Worm (Caenorhabditis elegans) whole organism, mixed stage, embryonic: ENCODE results near the gene fbxb-63.

Experiments used
- M03D4.4 ChIP-seq: sonication (generic microtip); optimal IDR thresholded peaks from 2 replicates; lab custom pipeline; 2017; ENCODE audit warnings: mild to moderate bottlenecking, missing genetic modification characterization, missing compliant biosample characterization
- bed-3 ChIP-seq: fragments of 200-800 bp; sonication (Bioruptor generic); optimal IDR thresholded peaks from 3 replicates; lab custom pipeline; 2018; ENCODE audit warnings: mild to moderate bottlenecking, missing genetic modification characterization, moderate library complexity, missing compliant biosample characterization
- ceh-43 ChIP-seq: fragments of 200-800 bp; sonication (Bioruptor generic); optimal IDR thresholded peaks from 2 replicates; lab custom pipeline; 2018; ENCODE audit warnings: mild to moderate bottlenecking, missing genetic modification characterization, moderate library complexity, missing compliant biosample characterization
- ces-1 ChIP-seq: fragments of 150-350 bp; optimal IDR thresholded peaks from 2 replicates; lab custom pipeline; 2014; ENCODE audit warnings: missing biosample characterization, missing genetic modification reagents, missing genetic modification characterization
- cnd-1 ChIP-seq: fragments of 200-800 bp; sonication (Bioruptor generic); optimal IDR thresholded peaks from 2 replicates; lab custom pipeline; 2018; ENCODE audit warnings: mild to moderate bottlenecking, missing genetic modification characterization, missing compliant biosample characterization
- drap-1 ChIP-seq: fragments of 200-800 bp; sonication (Bioruptor generic); optimal IDR thresholded peaks from 3 replicates; lab custom pipeline; 2018; ENCODE audit warnings: mild to moderate bottlenecking, missing genetic modification characterization, missing compliant biosample characterization
- elt-1 ChIP-seq: sonication (generic microtip); optimal IDR thresholded peaks from 2 replicates; lab custom pipeline; 2017; ENCODE audit warnings: missing genetic modification characterization, mild to moderate bottlenecking, missing compliant biosample characterization, antibody characterized with exemption, moderate library complexity, borderline replicate concordance; ENCODE audit not compliant: insufficient read depth
- elt-3 ChIP-seq: fragments of 150-350 bp; optimal IDR thresholded peaks from 2 replicates; lab custom pipeline; 2014; ENCODE audit warnings: missing biosample characterization, missing genetic modification characterization
- flh-1 ChIP-seq: fragments of 200-800 bp; sonication (Bioruptor generic); optimal IDR thresholded peaks from 2 replicates; lab custom pipeline; 2018; ENCODE audit warnings: mild to moderate bottlenecking, missing genetic modification characterization, moderate library complexity, missing compliant biosample characterization
- ham-2 ChIP-seq: fragments of 200-800 bp; sonication (Bioruptor generic); optimal IDR thresholded peaks from 2 replicates; lab custom pipeline; 2018; ENCODE audit warnings: mild to moderate bottlenecking, missing genetic modification characterization, missing compliant biosample characterization
- hlh-1 ChIP-seq: fragments of 150-350 bp; optimal IDR thresholded peaks from 2 replicates; lab custom pipeline; 2014; ENCODE audit warnings: missing biosample characterization, missing genetic modification reagents, missing genetic modification characterization
- lin-13 ChIP-seq: fragments of 150-350 bp; optimal IDR thresholded peaks from 2 replicates; lab custom pipeline; 2014; ENCODE audit warnings: missing biosample characterization, missing genetic modification characterization
- lin-32 ChIP-seq: fragments of 200-800 bp; sonication (Bioruptor generic); optimal IDR thresholded peaks from 2 replicates; lab custom pipeline; 2018; ENCODE audit warnings: mild to moderate bottlenecking, missing genetic modification characterization, missing compliant biosample characterization
- mab-5 ChIP-seq: fragments of 150-350 bp; optimal IDR thresholded peaks from 2 replicates; lab custom pipeline; 2014; ENCODE audit warnings: missing biosample characterization, missing genetic modification characterization
- mep-1 ChIP-seq: fragments of 150-350 bp; optimal IDR thresholded peaks from 2 replicates; lab custom pipeline; 2017; ENCODE audit warnings: missing biosample characterization, missing genetic modification reagents, missing genetic modification characterization, inconsistent platforms
- nhr-12 ChIP-seq: fragments of 150-350 bp; optimal IDR thresholded peaks from 2 replicates; lab custom pipeline; 2014; ENCODE audit warnings: missing biosample characterization, missing genetic modification characterization
- nhr-2 ChIP-seq: fragments of 150-350 bp; optimal IDR thresholded peaks from 2 replicates; lab custom pipeline; 2014; ENCODE audit warnings: missing biosample characterization, missing genetic modification characterization
- nhr-237 ChIP-seq: fragments of 150-350 bp; optimal IDR thresholded peaks from 2 replicates; lab custom pipeline; 2014; ENCODE audit warnings: missing biosample characterization, missing genetic modification characterization
- nhr-28 ChIP-seq: fragments of 150-350 bp; optimal IDR thresholded peaks from 2 replicates; lab custom pipeline; 2014; ENCODE audit warnings: missing biosample characterization, missing genetic modification characterization
- nhr-76 ChIP-seq: sonication (generic microtip); optimal IDR thresholded peaks from 2 replicates; lab custom pipeline; 2017; ENCODE audit warnings: missing biosample characterization, missing genetic modification characterization
- pha-4 ChIP-seq: fragments of 150-350 bp; optimal IDR thresholded peaks from 2 replicates; lab custom pipeline; 2018; ENCODE audit warnings: missing biosample characterization, missing genetic modification reagents, missing genetic modification characterization
- sem-2 ChIP-seq: fragments of 200-800 bp; sonication (Bioruptor generic); optimal IDR thresholded peaks from 2 replicates; lab custom pipeline; 2018; ENCODE audit warnings: mild to moderate bottlenecking, missing genetic modification characterization, missing compliant biosample characterization
- snpc-4 ChIP-seq: fragments of 150-350 bp; optimal IDR thresholded peaks from 2 replicates; lab custom pipeline; 2014; ENCODE audit warnings: missing biosample characterization, missing genetic modification characterization
- sptf-1 ChIP-seq: sonication (generic microtip); optimal IDR thresholded peaks from 2 replicates; lab custom pipeline; 2017; ENCODE audit warnings: mild to moderate bottlenecking, missing genetic modification characterization, moderate library complexity, missing compliant biosample characterization
- unc-120 ChIP-seq: sonication (generic microtip); optimal IDR thresholded peaks from 2 replicates; lab custom pipeline; 2017; ENCODE audit warnings: missing genetic modification characterization, missing compliant biosample characterization; ENCODE audit not compliant: poor library complexity, severe bottlenecking
- unc-39 ChIP-seq: fragments of 150-350 bp; optimal IDR thresholded peaks from 2 replicates; lab custom pipeline; 2014; ENCODE audit warnings: missing biosample characterization, missing genetic modification characterization
- unc-62 ChIP-seq: fragments of 150-350 bp; optimal IDR thresholded peaks from 2 replicates; lab custom pipeline; 2014; ENCODE audit warnings: missing biosample characterization, missing genetic modification reagents, missing genetic modification characterization
- zip-8 ChIP-seq: fragments of 150-350 bp; optimal IDR thresholded peaks from 2 replicates; lab custom pipeline; 2014; ENCODE audit warnings: missing biosample characterization, missing genetic modification characterization
- ztf-11 ChIP-seq: fragments of 150-350 bp; optimal IDR thresholded peaks from 2 replicates; lab custom pipeline; 2014; ENCODE audit warnings: missing biosample characterization, missing genetic modification characterization

Gene fbxb-63

DNA sequence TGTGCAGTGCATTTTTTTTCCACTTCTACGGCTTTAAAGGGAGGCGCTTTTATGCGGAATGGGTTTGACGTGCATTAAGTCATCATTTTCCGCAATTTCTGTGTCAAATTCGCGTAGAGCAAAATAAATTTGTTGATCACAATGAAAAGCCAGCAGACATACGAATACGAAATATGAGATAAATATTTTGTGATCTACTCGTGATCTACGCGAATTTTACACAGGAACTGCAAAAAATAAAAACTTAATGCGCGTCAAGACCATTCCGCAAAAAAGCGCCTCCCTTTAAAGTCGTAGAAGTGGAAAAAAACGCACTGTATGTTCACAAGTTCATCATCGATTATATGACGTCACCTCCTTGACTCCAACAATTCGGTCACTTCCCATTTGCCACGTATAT is 7.9 kb upstream of the fbxb-63 start, which contains the start of gene C43D7.8:
TSS of gene C43D7.8 (minus strand) at position 101 of the 400 bp plus-strand sequence.
- TF ChIP-seq elt-1 (tag; lab: Kevin White, UChicago): no peak
- no peak for TF ChIP-seq pha-4
- no peak for TF ChIP-seq nhr-28 (tag; lab: Kevin White, UChicago)
- no peak for TF ChIP-seq lin-13
- no peak for TF ChIP-seq unc-62
- no peak for TF ChIP-seq ham-2 (GFP tag; lab: Kevin White, UChicago)
- no peak for TF ChIP-seq nhr-2
- TF ChIP-seq snpc-4: no peak
- TF ChIP-seq elt-3 (tag; lab: Kevin White, UChicago): no peak

DNA sequence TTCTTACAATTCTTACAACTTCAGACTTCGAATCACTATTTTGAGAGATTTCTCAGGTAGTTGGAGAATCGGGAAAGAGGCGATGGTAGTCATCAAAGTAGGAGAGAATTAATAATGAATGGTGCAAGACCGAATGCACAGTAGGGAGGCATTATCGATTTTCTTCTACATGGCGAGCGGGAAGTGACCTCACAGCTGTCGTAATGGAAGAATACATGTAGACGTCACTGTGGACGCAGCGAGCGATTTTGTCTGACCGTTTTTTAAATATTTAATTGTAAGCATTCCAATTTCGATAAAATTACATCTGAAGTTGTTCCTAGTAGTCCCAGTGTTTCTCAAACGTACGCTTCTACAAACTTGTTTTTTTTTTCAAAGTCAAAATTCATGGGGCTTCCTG is 6.1 kb upstream of the fbxb-63 start, which contains the start of gene F55C9.11:
TSS of gene F55C9.11 (minus strand) at position 101 of the 400 bp plus-strand sequence.
- no peak for TF ChIP-seq pha-4

DNA sequence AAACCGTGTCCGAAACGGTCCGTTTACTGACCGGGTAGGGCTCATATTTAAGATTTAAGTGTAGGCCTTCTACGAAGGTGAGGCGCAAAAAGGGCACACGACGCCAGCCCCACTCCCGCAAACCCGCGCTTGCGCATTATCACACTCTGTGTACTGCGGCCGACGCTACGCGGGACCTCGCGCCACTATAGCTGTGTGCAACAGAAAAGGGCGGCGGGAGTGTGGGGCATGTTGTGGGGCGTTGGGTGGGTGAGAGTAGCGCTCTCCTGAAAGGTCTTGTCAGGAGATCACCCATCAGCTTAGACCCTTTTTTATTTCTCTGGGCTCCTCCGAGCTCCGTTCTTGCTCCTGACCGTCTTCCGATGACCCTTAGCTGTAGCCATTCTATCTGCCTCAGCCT is 4.6 kb upstream of the fbxb-63 start:
- TF ChIP-seq nhr-76 (tag; lab: Kevin White, UChicago) (no peak), cnd-1 (tag; lab: Kevin White, UChicago) (no peak), ceh-43 (GFP tag; lab: Kevin White, UChicago) (no peak), drap-1 (GFP tag; lab: Kevin White, UChicago) (no peak), mab-5 (tag; lab: Kevin White, UChicago) (no peak), pha-4 (no peak)

DNA sequence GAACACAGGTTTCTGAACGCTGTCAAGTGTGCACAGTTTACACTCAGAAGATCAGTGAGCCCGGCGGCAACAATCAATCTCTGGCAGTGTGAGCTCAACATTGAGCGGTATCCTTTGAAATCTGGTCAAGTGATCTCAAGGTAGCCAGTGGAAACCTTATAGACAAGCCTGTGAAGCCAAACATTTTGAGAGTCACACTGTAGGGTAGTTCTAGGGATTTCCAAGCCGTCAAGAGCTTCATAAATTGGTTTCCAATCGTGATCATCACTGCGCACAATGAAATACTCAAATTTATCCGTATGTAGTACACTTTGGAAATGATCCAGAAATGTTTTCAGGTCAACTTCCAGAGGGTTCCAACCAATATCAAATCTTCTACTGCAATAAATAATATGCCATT is 3.4 kb upstream of the fbxb-63 start, which contains the start of gene F55C9.15:
TSS of gene F55C9.15 (minus strand) at position 101 of the 400 bp plus-strand sequence.
- TF ChIP-seq hlh-1 (tag; lab: Kevin White, UChicago) (no peak), bed-3 (GFP tag; lab: Kevin White, UChicago) (no peak), unc-62 (no peak), sem-2 (GFP tag; lab: Kevin White, UChicago) (no peak), ztf-11 (tag; lab: Kevin White, UChicago) (no peak), nhr-28 (tag; lab: Kevin White, UChicago) (no peak)

DNA sequence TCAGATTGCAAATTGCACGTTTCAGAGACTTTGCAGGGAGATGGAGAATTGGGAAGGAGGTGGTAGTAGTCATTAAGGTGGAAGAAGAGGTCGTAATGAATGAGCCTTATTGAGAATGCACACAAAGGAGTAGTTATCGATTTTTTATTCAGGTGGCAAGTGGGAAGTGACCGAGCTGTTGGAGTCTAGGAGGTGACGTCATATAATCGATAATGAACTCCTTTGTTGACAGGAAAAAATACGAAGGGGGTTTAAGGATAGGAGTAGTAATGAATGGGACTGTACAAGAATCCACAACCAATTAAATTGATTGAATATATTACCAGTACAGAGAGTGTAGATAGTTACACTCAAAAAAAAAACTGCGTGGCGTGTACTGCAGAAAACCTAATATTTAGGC is 1.6 kb downstream of the fbxb-63 start, which contains the start of gene fbxb-62:
TSS of gene fbxb-62 (minus strand) at position 101 of the 400 bp plus-strand sequence.
- no peak for TF ChIP-seq unc-62
- peak; percentile 11 for TF ChIP-seq zip-8 (tag; lab: Kevin White, UChicago)

DNA sequence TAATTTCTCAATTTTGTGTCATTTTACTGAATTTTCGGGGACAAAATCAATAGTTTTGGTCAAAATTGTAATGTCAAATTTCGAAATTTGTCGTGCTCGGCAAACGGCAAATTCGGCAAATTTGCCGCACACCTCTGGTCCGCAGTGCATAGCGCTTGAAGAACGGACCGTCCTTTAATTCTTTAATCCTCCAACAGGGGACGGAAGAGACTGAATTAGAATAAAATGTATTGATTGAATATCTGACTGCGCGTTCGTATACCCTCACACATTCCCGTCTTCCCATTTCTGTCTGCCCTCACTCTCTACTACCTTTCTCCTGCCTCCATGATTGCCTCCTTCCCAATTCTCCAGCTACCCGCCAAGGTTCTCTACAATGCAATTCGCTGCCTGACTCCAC is 4.3 kb downstream of the fbxb-63 start, which contains the start of gene F55C9.14:
TSS of gene F55C9.14 (plus strand) at position 301 of the 400 bp plus-strand sequence.
- no peak for TF ChIP-seq nhr-237 (tag; lab: Kevin White, UChicago)
- TF ChIP-seq ztf-11 (tag; lab: Kevin White, UChicago): no peak
- TF ChIP-seq snpc-4: no peak
- no peak for TF ChIP-seq flh-1
- TF ChIP-seq zip-8 (tag; lab: Kevin White, UChicago): no peak
- no peak for TF ChIP-seq M03D4.4 (tag; lab: Kevin White, UChicago)
- no peak for TF ChIP-seq nhr-12 (tag; lab: Kevin White, UChicago)
- TF ChIP-seq mab-5 (tag; lab: Kevin White, UChicago): no peak
- no peak for TF ChIP-seq ces-1
- no peak for TF ChIP-seq sptf-1
- TF ChIP-seq cnd-1 (tag; lab: Kevin White, UChicago): no peak
- no peak for TF ChIP-seq ceh-43 (GFP tag; lab: Kevin White, UChicago)
- TF ChIP-seq mep-1: no peak

DNA sequence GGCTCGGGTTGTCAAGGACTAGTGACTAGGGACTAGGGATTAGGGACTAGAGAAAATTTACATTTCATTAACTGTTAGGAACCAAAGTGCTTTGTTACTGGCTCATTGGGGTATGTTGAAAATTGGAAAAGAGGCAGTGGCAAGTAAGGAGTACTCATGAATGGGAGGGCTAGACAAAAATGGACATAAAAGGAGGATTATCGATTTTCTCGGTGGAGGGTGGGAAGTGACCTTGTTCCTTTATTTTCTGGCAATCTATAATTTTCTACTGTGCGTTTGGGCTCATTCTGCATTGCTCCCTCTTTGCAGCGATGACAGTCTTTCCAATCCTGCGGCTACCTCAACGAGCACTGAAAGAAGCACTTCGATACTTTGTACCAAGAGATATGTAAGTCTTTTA is 6.0 kb downstream of the fbxb-63 start, which contains the start of gene fbxb-60:
TSS of gene fbxb-60 (plus strand) at position 301 of the 400 bp plus-strand sequence.
- TF ChIP-seq elt-3 (tag; lab: Kevin White, UChicago): no peak
- TF ChIP-seq unc-120 (tag; lab: Kevin White, UChicago): no peak
- TF ChIP-seq nhr-76 (tag; lab: Kevin White, UChicago): no peak
- TF ChIP-seq ztf-11 (tag; lab: Kevin White, UChicago): no peak
- TF ChIP-seq unc-39 (tag; lab: Kevin White, UChicago): no peak
- no peak for TF ChIP-seq flh-1
- no peak for TF ChIP-seq hlh-1 (tag; lab: Kevin White, UChicago)
- no peak for TF ChIP-seq mab-5 (tag; lab: Kevin White, UChicago)
- no peak for TF ChIP-seq lin-32
- no peak for TF ChIP-seq nhr-2
- no peak for TF ChIP-seq bed-3 (GFP tag; lab: Kevin White, UChicago)
- TF ChIP-seq mep-1: no peak
- TF ChIP-seq ces-1: no peak
